Worm (Caenorhabditis elegans): ENCODE results near the gene Y17D7B.3.

The Y17D7B.3 gene

ce11 chrV:18780605-18781004 lies 6.0 kb downstream of the Y17D7B.3 start (continued):
- TF ChIP-seq lag-1 (GFP tag; IDR thresholded peaks at IDR 0.05) (no peak), nfyb-1 (GFP tag; IDR thresholded peaks at IDR 0.05) (no peak), sdz-38 (tag; optimal IDR thresholded peaks at IDR 0.05) (no peak), zfh-2 (GFP tag; conservative IDR thresholded peaks at IDR 0.05) (no peak), sptf-2 (GFP tag; optimal IDR thresholded peaks at IDR 0.05) (no peak), rpc-1 (optimal IDR thresholded peaks at IDR 0.05) (peak; percentile 25), rpc-1 (tag; optimal IDR thresholded peaks at IDR 0.05) (peak; percentile 68), T26A5.8 (tag; optimal IDR thresholded peaks at IDR 0.05) (no peak)

- no peak for TF ChIP-seq attf-5 (GFP tag; optimal IDR thresholded peaks at IDR 0.05)
- TF ChIP-seq tbx-9 (tag; optimal IDR thresholded peaks at IDR 0.05; ENCODE audit: borderline replicate concordance), result no peak
- no peak for TF ChIP-seq hmg-1.2 (GFP tag; IDR thresholded peaks at IDR 0.05)
- TF ChIP-seq ztf-26 (tag; optimal IDR thresholded peaks at IDR 0.05), result no peak
- TF ChIP-seq hrde-1 (tag; optimal IDR thresholded peaks at IDR 0.05; ENCODE audit: borderline replicate concordance), result no peak
Observed at ce11 chrV:18776245-18776737, 10.3 kb downstream of the Y17D7B.3 start, which contains the start of gene Y17D7B.4. Y17D7B.4 (minus strand) TSS chrV:18776687.

ce11 chrV:18772761-18773160 lies 13.8 kb downstream of the Y17D7B.3 start, which contains the start of gene clec-257:
clec-257 (plus strand) TSS chrV:18773061.
- no peak for TF ChIP-seq madf-3 (GFP tag; IDR thresholded peaks at IDR 0.05)
- no peak for TF ChIP-seq mel-28 (tag; optimal IDR thresholded peaks at IDR 0.05; ENCODE audit: borderline replicate concordance)
- TF ChIP-seq F52B5.7 (tag; optimal IDR thresholded peaks at IDR 0.05), result no peak
- TF ChIP-seq bed-2 (GFP tag; IDR thresholded peaks at IDR 0.05), result no peak
- no peak for TF ChIP-seq cebp-1 (GFP tag; IDR thresholded peaks at IDR 0.05)
- TF ChIP-seq cebp-1 (tag; optimal IDR thresholded peaks at IDR 0.05), result no peak
- no peak for TF ChIP-seq Y67H2A.10 (GFP tag; conservative IDR thresholded peaks at IDR 0.05)
- no peak for TF ChIP-seq B0336.3 (GFP tag; IDR thresholded peaks at IDR 0.05)
- TF ChIP-seq pha-4 (tag; optimal IDR thresholded peaks at IDR 0.05), result no peak
- TF ChIP-seq B0019.2 (GFP tag; conservative IDR thresholded peaks at IDR 0.05), result no peak

- TF ChIP-seq nhr-80 (tag; optimal IDR thresholded peaks at IDR 0.05) (no peak), F57A8.1 (GFP tag; optimal IDR thresholded peaks at IDR 0.05) (no peak), sea-2 (GFP tag; IDR thresholded peaks at IDR 0.05) (no peak), Y67H2A.10 (GFP tag; conservative IDR thresholded peaks at IDR 0.05) (no peak), pha-4 (tag; optimal IDR thresholded peaks at IDR 0.05) (no peak), ztf-3 (GFP tag; optimal IDR thresholded peaks at IDR 0.05) (no peak), tlf-1 (GFP tag; optimal IDR thresholded peaks at IDR 0.05) (no peak), chd-7 (tag; optimal IDR thresholded peaks at IDR 0.05) (no peak), egl-18 (GFP tag; IDR thresholded peaks at IDR 0.05) (no peak), let-607 (tag; optimal IDR thresholded peaks at IDR 0.05) (no peak), ztf-18 (tag; optimal IDR thresholded peaks at IDR 0.05) (no peak), madf-3 (GFP tag; IDR thresholded peaks at IDR 0.05) (no peak), tbx-9 (tag; optimal IDR thresholded peaks at IDR 0.05; ENCODE audit: borderline replicate concordance) (no peak), nfya-2 (GFP tag; IDR thresholded peaks at IDR 0.05) (no peak)
Observed at ce11 chrV:18771804-18772386, 14.7 kb downstream of the Y17D7B.3 start.

- TF ChIP-seq cebp-2 (GFP tag; IDR thresholded peaks at IDR 0.05) (no peak), rcor-1 (GFP tag; IDR thresholded peaks at IDR 0.05) (no peak), Y79H2A.3 (GFP tag; conservative IDR thresholded peaks at IDR 0.05) (no peak), F55B11.4 (tag; optimal IDR thresholded peaks at IDR 0.05; ENCODE audit: borderline replicate concordance, insufficient read depth) (no peak), ztf-28 (GFP tag; IDR thresholded peaks at IDR 0.05) (no peak), hlh-26 (GFP tag; conservative IDR thresholded peaks at IDR 0.05) (no peak), ceh-79 (tag; optimal IDR thresholded peaks at IDR 0.05) (no peak), F23B12.7 (tag; optimal IDR thresholded peaks at IDR 0.05; ENCODE audit: insufficient read depth) (no peak), hrde-1 (tag; optimal IDR thresholded peaks at IDR 0.05; ENCODE audit: borderline replicate concordance) (no peak), die-1 (tag; optimal IDR thresholded peaks at IDR 0.05) (no peak), Y53G8AR.9 (GFP tag; conservative IDR thresholded peaks at IDR 0.05) (no peak), hmg-1.2 (GFP tag; IDR thresholded peaks at IDR 0.05) (no peak)
Observed at ce11 chrV:18771390-18771789, 15.2 kb downstream of the Y17D7B.3 start, which contains the start of gene clec-256. clec-256 (plus strand) TSS chrV:18771690.
